Worm (Caenorhabditis elegans) whole organism, L3 larva: ENCODE data around the gene C16D9.6.

Experiments used
- ZK546.5 ChIP-seq: sonication (generic microtip); optimal IDR thresholded peaks from 2 replicates; lab custom pipeline; 2017; ENCODE audit warnings: missing biosample characterization, missing genetic modification characterization
- ceh-82 ChIP-seq: fragments of 150-350 bp; optimal IDR thresholded peaks from 2 replicates; lab custom pipeline; 2014; ENCODE audit warnings: missing biosample characterization, missing genetic modification characterization
- ceh-9 ChIP-seq: sonication (generic microtip); optimal IDR thresholded peaks from 2 replicates; lab custom pipeline; 2018; ENCODE audit warnings: missing biosample characterization, missing genetic modification characterization
- elt-1 ChIP-seq: fragments of 150-350 bp; optimal IDR thresholded peaks from 2 replicates; lab custom pipeline; 2014; ENCODE audit warnings: missing biosample characterization, missing genetic modification characterization
- fkh-10 ChIP-seq: sonication (generic microtip); optimal IDR thresholded peaks from 2 replicates; lab custom pipeline; 2017; ENCODE audit warnings: missing biosample characterization, missing genetic modification reagents, missing genetic modification characterization
- nhr-237 ChIP-seq: fragments of 150-350 bp; optimal IDR thresholded peaks from 2 replicates; lab custom pipeline; 2014; ENCODE audit warnings: missing biosample characterization, missing genetic modification characterization
- nhr-25 ChIP-seq: sonication (generic microtip); optimal IDR thresholded peaks from 2 replicates; lab custom pipeline; 2017; ENCODE audit warnings: missing biosample characterization, missing genetic modification characterization
- nhr-76 ChIP-seq: fragments of 150-350 bp; sonication (generic microtip); optimal IDR thresholded peaks from 5 replicates; lab custom pipeline; 2014; ENCODE audit warnings: missing biosample characterization, missing genetic modification characterization
- pha-4 ChIP-seq: fragments of 150-350 bp; optimal IDR thresholded peaks from 2 replicates; lab custom pipeline; 2014; ENCODE audit warnings: missing biosample characterization, missing genetic modification reagents, missing genetic modification characterization
- pqm-1 ChIP-seq: fragments of 150-350 bp; optimal IDR thresholded peaks from 2 replicates; lab custom pipeline; 2017; ENCODE audit warnings: missing biosample characterization, missing genetic modification characterization, inconsistent platforms
- snpc-4 ChIP-seq: fragments of 150-350 bp; optimal IDR thresholded peaks from 2 replicates; lab custom pipeline; 2014; ENCODE audit warnings: missing biosample characterization, missing genetic modification characterization
- unc-62 ChIP-seq: fragments of 150-350 bp; sonication (generic microtip); optimal IDR thresholded peaks from 4 replicates; lab custom pipeline; 2014; ENCODE audit warnings: missing biosample characterization, missing genetic modification reagents, missing genetic modification characterization
- ztf-11 ChIP-seq: fragments of 150-350 bp; optimal IDR thresholded peaks from 2 replicates; lab custom pipeline; 2014; ENCODE audit warnings: missing biosample characterization, missing genetic modification characterization

- TF ChIP-seq pha-4 (tag; lab: Kevin White, UChicago) = peak; percentile 20
- TF ChIP-seq unc-62 (GFP tag; lab: Kevin White, UChicago) = peak; percentile 10
- no peak for TF ChIP-seq ZK546.5 (tag; lab: Kevin White, UChicago)
- no peak for TF ChIP-seq elt-1 (tag; lab: Kevin White, UChicago)
- TF ChIP-seq nhr-76 (tag; lab: Kevin White, UChicago) = no peak
- TF ChIP-seq fkh-10 (GFP tag; lab: Kevin White, UChicago) = no peak
- peak; percentile 82 for TF ChIP-seq pqm-1 (tag; lab: Kevin White, UChicago)
- peak; percentile 17 for TF ChIP-seq ceh-82
- TF ChIP-seq ztf-11 (tag; lab: Kevin White, UChicago) = no peak
- TF ChIP-seq nhr-237 = no peak
- peak; percentile 62 for TF ChIP-seq nhr-25
- TF ChIP-seq ceh-9 (tag; lab: Kevin White, UChicago) = no peak
- TF ChIP-seq snpc-4 (tag; lab: Kevin White, UChicago) = peak; percentile 99
These were observed 2.6 kb downstream of the C16D9.6 start for ce11 chrV:8247311-8248105.
